Fruit fly (Drosophila melanogaster): ENCODE results near the gene Root.

dm6 chr3R:24093430-24093829 lies 19.7 kb upstream of the Root start:
- TF ChIP-seq CG32121 (GFP tag; IDR thresholded peaks at IDR 0.05) (no peak), CG13204 (GFP tag; optimal IDR thresholded peaks at IDR 0.05) (no peak)
